Fruit fly (Drosophila melanogaster) whole organism, prepupa: Measurements from ENCODE around the gene CG31380.

ENCODE experiments used
- CG3032 ChIP-seq: fragments of 200-800 bp; optimal IDR thresholded peaks from 2 replicates; lab custom pipeline; 2019; ENCODE audit warnings: missing biosample characterization, mild to moderate bottlenecking, missing genetic modification characterization, moderate library complexity
- CG6854 ChIP-seq: fragments of 200-800 bp; sonication (Bioruptor generic); optimal IDR thresholded peaks from 2 replicates; lab custom pipeline; 2017; ENCODE audit warnings: missing biosample characterization, mild to moderate bottlenecking, missing genetic modification characterization
- CG7368 ChIP-seq: fragments of 200-800 bp; sonication (Bioruptor generic); optimal IDR thresholded peaks from 3 replicates; lab custom pipeline; 2016; ENCODE audit warnings: missing biosample characterization, missing genetic modification characterization
- Lpt ChIP-seq: fragments of 200-800 bp; sonication (Bioruptor generic); optimal IDR thresholded peaks from 3 replicates; lab custom pipeline; 2016; ENCODE audit warnings: missing biosample characterization, missing genetic modification characterization
- cyc ChIP-seq: fragments of 200-800 bp; sonication (Bioruptor generic); optimal IDR thresholded peaks from 3 replicates; lab custom pipeline; 2016; ENCODE audit warnings: missing biosample characterization, missing genetic modification characterization
- esn ChIP-seq: fragments of 200-800 bp; sonication (Bioruptor generic); optimal IDR thresholded peaks from 2 replicates; lab custom pipeline; 2016; ENCODE audit warnings: missing biosample characterization, mild to moderate bottlenecking, missing genetic modification characterization, moderate library complexity
- lz ChIP-seq: fragments of 200-800 bp; sonication (Bioruptor generic); optimal IDR thresholded peaks from 3 replicates; lab custom pipeline; 2016; ENCODE audit warnings: missing biosample characterization, missing genetic modification characterization
- pdm3 ChIP-seq: fragments of 200-800 bp; sonication (Bioruptor generic); optimal IDR thresholded peaks from 3 replicates; lab custom pipeline; 2016; ENCODE audit warnings: missing biosample characterization, missing genetic modification characterization
- salr ChIP-seq, 2 experiments: fragments of 200-800 bp; sonication (Bioruptor generic); optimal IDR thresholded peaks; 3 replicates each; lab custom pipeline; 2016 to 2018; ENCODE audit warnings: missing biosample characterization in 2 of 2, missing genetic modification characterization in 2 of 2, mild to moderate bottlenecking in 1 of 2

DNA sequence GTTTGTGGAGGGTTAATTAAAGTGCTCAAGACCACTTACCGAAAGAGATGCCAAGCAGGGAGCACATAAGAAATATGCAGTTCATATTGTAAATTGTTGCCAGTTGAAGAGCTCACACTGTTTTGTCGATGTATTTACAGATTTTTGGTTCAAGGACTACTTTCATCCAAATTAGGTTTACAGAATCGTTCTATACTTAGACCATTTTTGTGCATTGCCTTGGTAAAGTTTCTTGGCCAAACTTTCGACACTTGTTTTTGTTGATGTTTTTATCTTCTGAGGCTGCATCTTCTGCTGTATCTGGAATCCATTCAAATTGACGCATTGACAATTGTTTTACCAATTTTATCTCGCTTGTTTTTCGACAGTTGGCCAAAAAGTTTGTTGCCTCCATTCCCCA lies 1.1 kb upstream of the CG31380 start, which contains the start of gene CG31093:
- no peak for TF ChIP-seq CG6854
- no peak for TF ChIP-seq lz
- TF ChIP-seq CG3032 = no peak
- no peak for TF ChIP-seq CG7368 (GFP tag; lab: Kevin White, UChicago)
- TF ChIP-seq esn = no peak
- no peak for TF ChIP-seq Lpt (GFP tag; lab: Kevin White, UChicago)
- no peak for TF ChIP-seq cyc (GFP tag; lab: Kevin White, UChicago)
- no peak for TF ChIP-seq pdm3 (GFP tag; lab: Kevin White, UChicago)
- no peak for TF ChIP-seq salr (GFP tag; optimal IDR thresholded peaks at IDR 0.05; lab: Kevin White, UChicago)
